Worm (Caenorhabditis elegans) whole organism, midembryonic: ENCODE results near the gene srh-130.

Source experiments
- med-1 ChIP-seq: sonication (generic microtip); optimal IDR thresholded peaks from 2 replicates; lab custom pipeline; 2017; ENCODE audit warnings: missing genetic modification characterization, mild to moderate bottlenecking, missing compliant biosample characterization, antibody characterized with exemption, missing genetic modification reagents; ENCODE audit not compliant: insufficient read depth
- ref-1 ChIP-seq: fragments of 200-800 bp; sonication (Bioruptor generic); conservative IDR thresholded peaks from 2 replicates; pipeline ENCODE4 v1.3.6; 2022; ENCODE audit warnings: missing genetic modification reagents, missing genetic modification characterization, missing compliant biosample characterization

DNA sequence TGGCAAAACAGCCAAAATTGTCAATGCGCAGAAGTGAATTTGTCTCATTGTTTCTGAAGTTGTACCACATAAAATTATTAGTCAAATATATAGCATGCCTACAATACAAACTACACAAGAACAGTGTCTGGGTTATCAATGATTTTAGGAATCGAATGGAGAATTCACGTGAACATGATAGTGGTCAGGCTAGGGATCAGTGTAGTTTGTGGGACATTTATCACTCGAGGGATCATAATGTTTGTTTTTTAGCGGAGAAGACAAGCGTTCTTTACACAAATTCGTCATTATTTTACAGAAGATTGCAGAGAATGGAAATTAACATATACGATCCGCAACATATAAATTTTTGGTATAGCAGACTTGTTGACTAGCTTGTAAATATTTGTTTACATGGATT lies 26.2 kb downstream of the srh-130 start, which contains the start of gene ugt-51:
- no peak for TF ChIP-seq med-1
- no peak for TF ChIP-seq ref-1 (GFP tag; lab: Robert Waterston, UW)
